Worm (Caenorhabditis elegans) whole organism, L4 larva: ENCODE results near the gene zig-11.

Source experiments
- F10B5.3 ChIP-seq: sonication (generic microtip); optimal IDR thresholded peaks from 2 replicates; lab custom pipeline; 2016; ENCODE audit warnings: mild to moderate bottlenecking, missing genetic modification characterization, missing compliant biosample characterization
- F49E8.2 ChIP-seq: sonication (generic microtip); optimal IDR thresholded peaks from 2 replicates; lab custom pipeline; 2016; ENCODE audit warnings: missing compliant biosample characterization, mild to moderate bottlenecking, missing genetic modification characterization, borderline replicate concordance
- Y105C5A.15 ChIP-seq: fragments of 200-800 bp; sonication (Bioruptor generic); IDR thresholded peaks from 2 replicates; pipeline ENCODE4 v1.3.6; 2022; ENCODE audit warnings: missing genetic modification characterization, missing compliant biosample characterization
- Y48G9A.11 ChIP-seq: fragments of 200-800 bp; sonication (Bioruptor generic); IDR thresholded peaks from 2 replicates; pipeline ENCODE4 v1.3.6; 2022; ENCODE audit warnings: missing genetic modification reagents, missing genetic modification characterization, missing compliant biosample characterization
- ZK337.2 ChIP-seq: fragments of 200-800 bp; sonication (Bioruptor generic); IDR thresholded peaks from 2 replicates; pipeline ENCODE4 v1.3.6; 2022; ENCODE audit warnings: missing genetic modification reagents, missing genetic modification characterization, missing compliant biosample characterization
- aha-1 ChIP-seq: fragments of 150-350 bp; peaks from one replicate; lab custom pipeline; 2014; ENCODE audit warnings: missing biosample characterization, missing genetic modification characterization
- ama-1 ChIP-seq: fragments of 150-350 bp; optimal IDR thresholded peaks from 2 replicates; lab custom pipeline; 2014; ENCODE audit warnings: inconsistent platforms, mixed read lengths
- attf-4 ChIP-seq: sonication (generic microtip); optimal IDR thresholded peaks from 3 replicates; lab custom pipeline; 2017; ENCODE audit warnings: missing biosample characterization, missing genetic modification characterization
- ceh-20 ChIP-seq: fragments of 200-800 bp; sonication (Bioruptor generic); IDR thresholded peaks from 2 replicates; pipeline ENCODE4 v1.3.6; 2022; ENCODE audit warnings: missing genetic modification reagents, missing genetic modification characterization, missing compliant biosample characterization
- ceh-28 ChIP-seq: fragments of 150-350 bp; optimal IDR thresholded peaks from 2 replicates; lab custom pipeline; 2014; ENCODE audit warnings: missing biosample characterization, missing genetic modification reagents, missing genetic modification characterization
- ceh-62 ChIP-seq: sonication (generic microtip); optimal IDR thresholded peaks from 2 replicates; lab custom pipeline; 2017; ENCODE audit warnings: missing biosample characterization, missing genetic modification characterization
- ctbp-1 ChIP-seq: fragments of 200-800 bp; sonication (Bioruptor generic); IDR thresholded peaks from 2 replicates; pipeline ENCODE4 v1.3.6; 2022; ENCODE audit warnings: missing genetic modification reagents, missing genetic modification characterization, missing compliant biosample characterization
- daf-12 ChIP-seq: fragments of 150-350 bp; optimal IDR thresholded peaks from 2 replicates; lab custom pipeline; 2014; ENCODE audit warnings: missing biosample characterization, missing genetic modification reagents, missing genetic modification characterization
- duxl-1 ChIP-seq: sonication (generic microtip); optimal IDR thresholded peaks from 2 replicates; lab custom pipeline; 2016; ENCODE audit warnings: mild to moderate bottlenecking, missing genetic modification characterization, moderate library complexity, missing compliant biosample characterization; ENCODE audit not compliant: poor library complexity
- egl-27 ChIP-seq: sonication (generic microtip); optimal IDR thresholded peaks from 3 replicates; lab custom pipeline; 2017; ENCODE audit warnings: missing biosample characterization, missing genetic modification reagents, missing genetic modification characterization
- fos-1 ChIP-seq: fragments of 150-350 bp; optimal IDR thresholded peaks from 2 replicates; lab custom pipeline; 2014; ENCODE audit warnings: missing biosample characterization, missing genetic modification characterization
- hmg-1.1 ChIP-seq: fragments of 200-800 bp; sonication (Bioruptor generic); IDR thresholded peaks from 2 replicates; pipeline ENCODE4 v1.3.6; 2022; ENCODE audit warnings: missing genetic modification reagents, missing genetic modification characterization, missing compliant biosample characterization
- lin-38 ChIP-seq: fragments of 200-800 bp; sonication (Bioruptor generic); IDR thresholded peaks from 2 replicates; pipeline ENCODE4 v1.3.6; 2022; ENCODE audit warnings: missing genetic modification reagents, missing genetic modification characterization, missing compliant biosample characterization
- lir-3 ChIP-seq: sonication (generic microtip); optimal IDR thresholded peaks from 2 replicates; lab custom pipeline; 2016; ENCODE audit warnings: mild to moderate bottlenecking, missing genetic modification characterization, missing compliant biosample characterization
- mxl-3 ChIP-seq: fragments of 200-800 bp; sonication (Bioruptor generic); optimal IDR thresholded peaks from 2 replicates; lab custom pipeline; 2018; ENCODE audit warnings: mild to moderate bottlenecking, missing genetic modification characterization, missing compliant biosample characterization
- nhr-102 ChIP-seq: sonication (generic microtip); optimal IDR thresholded peaks from 2 replicates; lab custom pipeline; 2016; ENCODE audit warnings: mild to moderate bottlenecking, missing genetic modification characterization, moderate library complexity, missing compliant biosample characterization
- nhr-111 ChIP-seq: fragments of 200-800 bp; sonication (Bioruptor generic); optimal IDR thresholded peaks from 2 replicates; lab custom pipeline; 2018; ENCODE audit warnings: mild to moderate bottlenecking, missing genetic modification characterization, missing compliant biosample characterization
- nhr-42 ChIP-seq: fragments of 200-800 bp; sonication (Bioruptor generic); IDR thresholded peaks from 2 replicates; pipeline ENCODE4 v1.3.6; 2022; ENCODE audit warnings: missing genetic modification characterization, missing compliant biosample characterization
- nhr-48 ChIP-seq: sonication (generic microtip); optimal IDR thresholded peaks from 2 replicates; lab custom pipeline; 2016; ENCODE audit warnings: mild to moderate bottlenecking, missing genetic modification characterization, missing compliant biosample characterization
- nhr-6 ChIP-seq: fragments of 150-350 bp; optimal IDR thresholded peaks from 2 replicates; lab custom pipeline; 2014; ENCODE audit warnings: missing biosample characterization, missing genetic modification characterization
- php-3 ChIP-seq: fragments of 200-800 bp; sonication (Bioruptor generic); IDR thresholded peaks from 2 replicates; pipeline ENCODE4 v1.3.6; 2022; ENCODE audit warnings: missing genetic modification reagents, missing genetic modification characterization, missing compliant biosample characterization
- pqm-1 ChIP-seq: sonication (generic microtip); optimal IDR thresholded peaks from 2 replicates; lab custom pipeline; 2017; ENCODE audit warnings: missing biosample characterization, missing genetic modification characterization
- rbr-2 ChIP-seq: sonication (generic microtip); optimal IDR thresholded peaks from 2 replicates; lab custom pipeline; 2016; ENCODE audit warnings: missing genotype, missing genetic modification characterization, missing compliant biosample characterization
- sdz-12 ChIP-seq: fragments of 200-800 bp; sonication (Bioruptor generic); optimal IDR thresholded peaks from 2 replicates; lab custom pipeline; 2018; ENCODE audit warnings: mild to moderate bottlenecking, missing genetic modification characterization, missing compliant biosample characterization
- set-16 ChIP-seq: fragments of 200-800 bp; sonication (Bioruptor generic); IDR thresholded peaks from 2 replicates; pipeline ENCODE4 v1.3.6; 2022; ENCODE audit warnings: missing genetic modification reagents, missing genetic modification characterization, missing compliant biosample characterization
- skn-1 ChIP-seq: fragments of 150-350 bp; optimal IDR thresholded peaks from 2 replicates; lab custom pipeline; 2014; ENCODE audit warnings: missing biosample characterization, missing genetic modification characterization
- snpc-1.2 ChIP-seq: fragments of 200-800 bp; sonication (Bioruptor generic); IDR thresholded peaks from 2 replicates; pipeline ENCODE4 v1.3.6; 2022; ENCODE audit warnings: missing genetic modification reagents, missing genetic modification characterization, missing compliant biosample characterization
- spr-1 ChIP-seq: sonication (generic microtip); optimal IDR thresholded peaks from 2 replicates; lab custom pipeline; 2016; ENCODE audit warnings: mild to moderate bottlenecking, missing genetic modification characterization, missing compliant biosample characterization
- spr-3 ChIP-seq: fragments of 200-800 bp; sonication (Bioruptor generic); optimal IDR thresholded peaks from 2 replicates; lab custom pipeline; 2018; ENCODE audit warnings: mild to moderate bottlenecking, missing genetic modification characterization, missing compliant biosample characterization
- tra-1 ChIP-seq: fragments of 200-800 bp; sonication (Bioruptor generic); IDR thresholded peaks from 2 replicates; pipeline ENCODE4 v1.3.6; 2022; ENCODE audit warnings: missing genetic modification reagents, missing genetic modification characterization, missing compliant biosample characterization
- unc-130 ChIP-seq: sonication (generic microtip); optimal IDR thresholded peaks from 2 replicates; lab custom pipeline; 2016; ENCODE audit warnings: missing genetic modification reagents, missing genetic modification characterization, missing compliant biosample characterization
- zfp-2 ChIP-seq: sonication (generic microtip); optimal IDR thresholded peaks from 2 replicates; lab custom pipeline; 2016; ENCODE audit warnings: mild to moderate bottlenecking, missing genetic modification characterization, missing compliant biosample characterization
- zfp-3 ChIP-seq: fragments of 200-800 bp; sonication (Bioruptor generic); conservative IDR thresholded peaks from 2 replicates; pipeline ENCODE4 v1.3.6; 2022; ENCODE audit warnings: missing genetic modification reagents, missing genetic modification characterization, missing compliant biosample characterization

The zig-11 gene

DNA sequence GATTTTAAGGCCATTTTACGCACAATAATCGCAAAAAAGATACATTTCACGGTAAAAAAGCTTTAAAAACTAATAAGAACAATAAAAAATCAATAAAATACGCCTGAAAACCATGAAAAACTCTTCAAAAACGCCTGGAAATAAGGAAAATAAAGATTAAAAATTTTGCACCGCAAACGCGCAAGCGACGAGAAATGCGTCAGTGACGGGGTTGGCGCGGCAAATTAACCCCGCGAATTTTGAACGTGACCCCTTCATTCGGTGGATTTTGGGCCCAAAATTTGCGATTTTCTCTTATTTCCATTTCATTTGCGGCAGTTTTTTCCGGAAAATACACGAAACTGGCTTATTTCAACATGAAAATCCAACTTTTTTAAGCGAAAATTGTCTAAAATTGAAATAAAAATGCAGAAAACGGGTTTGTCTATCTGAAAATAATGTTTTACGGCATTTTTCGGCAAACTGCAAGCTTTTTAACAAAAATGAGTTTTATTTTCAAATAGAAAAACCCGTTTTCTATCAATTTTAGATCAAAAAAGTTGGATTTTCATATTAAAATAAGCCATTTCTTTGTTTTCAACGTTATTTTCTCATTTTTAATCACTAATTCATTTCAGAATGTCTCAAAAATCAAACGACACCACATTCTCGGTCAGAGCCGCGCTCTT is 24.0 kb downstream of the zig-11 start, which contains the start of gene knl-3 (continued):
- TF ChIP-seq spr-1 (peak; percentile 75), unc-130 (peak; percentile 85), ceh-20 (GFP tag; lab: Robert Waterston, UW) (peak; percentile 78), sdz-12 (GFP tag; lab: Kevin White, UChicago) (no peak), F10B5.3 (tag; lab: Kevin White, UChicago) (peak; percentile 66), tra-1 (GFP tag; lab: Robert Waterston, UW) (peak; percentile 54; the same call in 1 of the 2 replicates), nhr-6 (tag; lab: Kevin White, UChicago) (peak; percentile 57), ZK337.2 (GFP tag; lab: Robert Waterston, UW) (no peak), fos-1 (tag; lab: Kevin White, UChicago) (no peak), snpc-1.2 (GFP tag; lab: Robert Waterston, UW) (peak; percentile 80), mxl-3 (GFP tag; lab: Kevin White, UChicago) (peak; percentile 33), F49E8.2 (tag; lab: Kevin White, UChicago) (peak; percentile 86), spr-3 (peak; percentile 78), hmg-1.1 (peak; percentile 91), lir-3 (no peak), lin-38 (peak; percentile 94), attf-4 (tag; lab: Kevin White, UChicago) (no peak), duxl-1 (tag; lab: Kevin White, UChicago) (peak; percentile 60), nhr-48 (tag; lab: Kevin White, UChicago) (peak; percentile 40)

DNA sequence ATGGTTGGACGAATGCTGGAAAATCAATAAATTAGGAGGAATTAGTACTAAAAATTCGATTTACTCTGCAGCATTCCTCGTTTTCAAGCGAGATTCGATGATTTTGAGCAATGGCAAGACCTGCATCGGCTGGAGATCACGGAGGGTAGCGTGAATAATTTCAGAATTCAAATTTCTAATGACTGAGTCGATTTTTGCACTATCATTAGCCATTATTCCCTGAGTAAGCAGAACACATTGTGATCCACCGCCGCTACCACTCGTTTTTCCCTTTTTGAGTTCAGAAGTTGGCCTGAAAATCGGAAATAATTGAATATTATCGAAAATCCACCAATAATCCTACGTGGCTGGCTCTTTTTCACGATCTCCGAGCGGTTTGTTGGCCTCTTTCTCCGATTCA is 24.7 kb downstream of the zig-11 start:
- peak; percentile 81 for TF ChIP-seq aha-1 (tag; lab: Kevin White, UChicago)
- TF ChIP-seq daf-12: no peak

DNA sequence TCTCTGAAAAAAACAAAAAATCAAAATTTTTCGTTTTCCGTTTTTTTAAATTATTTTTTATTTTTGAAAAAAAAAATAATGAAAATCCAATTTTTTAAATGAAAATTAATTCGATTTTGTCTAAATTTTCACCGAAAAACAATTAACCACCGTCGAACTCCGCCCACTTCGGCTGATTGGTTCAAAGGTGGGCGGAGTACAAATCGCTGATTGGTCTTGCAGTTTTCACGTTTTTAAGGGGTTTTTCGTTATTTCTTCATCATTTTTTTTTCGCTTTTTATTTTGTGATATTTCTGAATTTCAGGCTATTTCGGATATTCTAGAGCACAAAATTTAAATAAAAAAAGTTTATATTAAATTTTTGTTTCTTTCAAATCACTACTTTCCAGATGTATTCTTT is 27.7 kb downstream of the zig-11 start:
- TF ChIP-seq nhr-42 (GFP tag; lab: Robert Waterston, UW) (no peak), skn-1 (tag; lab: Kevin White, UChicago) (no peak), ama-1 (lab: Kevin White, UChicago) (no peak), nhr-111 (GFP tag; lab: Kevin White, UChicago) (no peak), zfp-2 (no peak), attf-4 (tag; lab: Kevin White, UChicago) (no peak), egl-27 (tag; lab: Kevin White, UChicago) (no peak), zfp-3 (no peak), php-3 (GFP tag; lab: Robert Waterston, UW) (no peak), Y48G9A.11 (GFP tag; lab: Robert Waterston, UW) (no peak), set-16 (no peak), pqm-1 (no peak), spr-3 (no peak), ceh-28 (tag; lab: Kevin White, UChicago) (no peak), Y105C5A.15 (no peak)

DNA sequence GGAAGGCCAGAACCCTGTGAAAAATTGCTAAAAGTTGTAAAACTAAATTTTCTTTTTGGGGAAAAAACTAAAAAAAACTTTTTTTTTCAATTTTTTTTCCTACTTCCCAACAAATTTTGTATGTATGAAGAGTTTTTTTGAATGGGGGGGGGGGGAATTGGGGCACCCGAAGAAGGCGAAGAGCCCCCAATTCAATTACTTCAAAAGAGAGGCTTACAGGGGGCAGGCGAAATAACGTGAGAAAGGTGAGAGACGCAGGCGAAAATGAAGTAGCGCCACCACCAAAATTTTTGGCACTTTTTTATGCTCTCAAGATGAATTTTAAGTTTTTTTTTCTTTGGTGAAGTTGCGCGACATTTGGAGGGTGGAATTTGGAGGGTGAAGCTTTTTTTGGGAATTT is 29.8 kb downstream of the zig-11 start:
- TF ChIP-seq nhr-102 (tag; lab: Kevin White, UChicago) (no peak), F10B5.3 (tag; lab: Kevin White, UChicago) (no peak), ctbp-1 (GFP tag; lab: Robert Waterston, UW) (0 out of 2 replicates have a peak, but pooled peaks have one; percentile 20), ceh-62 (no peak), zfp-3 (no peak), rbr-2 (tag; lab: Kevin White, UChicago) (no peak)
